Worm (Caenorhabditis elegans): Measurements from ENCODE around the gene eak-3.

The eak-3 gene

DNA sequence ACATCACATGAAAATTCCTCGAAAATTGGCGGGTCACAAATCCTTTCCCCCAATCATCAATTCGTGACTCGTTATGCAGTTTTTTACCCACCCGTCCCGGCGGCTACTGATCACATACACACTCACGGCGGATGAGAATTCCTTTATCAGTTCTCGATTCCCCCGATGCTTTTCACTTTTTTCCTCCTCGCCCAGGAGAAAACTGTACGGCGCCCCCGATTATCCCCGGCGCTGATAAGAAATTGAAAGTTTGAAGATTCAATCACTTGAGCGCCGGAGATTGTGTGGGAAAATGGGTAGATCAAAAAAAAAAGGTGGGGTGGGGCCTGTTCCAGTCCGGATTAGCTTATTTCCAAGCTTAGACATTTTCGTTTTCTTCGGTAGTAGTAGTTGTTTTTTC lies 28.5 kb downstream of the eak-3 start:
- no peak for TF ChIP-seq sem-2 (GFP tag; optimal IDR thresholded peaks at IDR 0.05)
- TF ChIP-seq blmp-1 (tag; optimal IDR thresholded peaks at IDR 0.05): peak; percentile 56

DNA sequence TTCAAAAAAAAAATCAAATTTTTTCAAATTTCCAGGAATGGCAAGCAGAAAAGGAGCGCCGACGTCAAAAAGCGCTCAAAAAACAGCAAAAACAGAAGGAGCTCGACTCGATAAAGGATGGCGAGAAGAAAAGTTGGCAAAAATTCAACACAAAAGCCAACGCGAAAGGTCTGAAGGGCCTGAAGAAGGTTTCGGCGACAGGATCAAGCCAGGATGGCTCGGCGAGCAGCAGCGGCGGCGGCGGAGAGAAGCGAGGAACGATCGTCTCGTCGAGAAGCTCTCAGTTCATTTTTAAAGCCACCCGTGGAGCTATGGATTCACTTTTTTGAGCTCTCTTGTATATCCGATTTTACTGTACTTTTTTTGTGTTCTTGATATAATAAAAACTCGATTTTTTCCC lies 31.5 kb downstream of the eak-3 start:
- TF ChIP-seq mls-2 (tag; optimal IDR thresholded peaks at IDR 0.05) (no peak), lin-13 (tag; optimal IDR thresholded peaks at IDR 0.05) (no peak), sem-2 (GFP tag; optimal IDR thresholded peaks at IDR 0.05) (no peak), ceh-39 (tag; optimal IDR thresholded peaks at IDR 0.05) (no peak), ceh-83 (GFP tag; optimal IDR thresholded peaks at IDR 0.05) (no peak), nhr-237 (tag; optimal IDR thresholded peaks at IDR 0.05) (no peak), ztf-11 (tag; optimal IDR thresholded peaks at IDR 0.05) (no peak), sptf-1 (tag; optimal IDR thresholded peaks at IDR 0.05) (no peak), ham-2 (GFP tag; optimal IDR thresholded peaks at IDR 0.05) (no peak), mab-5 (tag; optimal IDR thresholded peaks at IDR 0.05) (no peak), unc-39 (tag; optimal IDR thresholded peaks at IDR 0.05) (no peak), flh-1 (GFP tag; optimal IDR thresholded peaks at IDR 0.05) (no peak)

ce11 chrIII:1142798-1143197 lies 33.6 kb downstream of the eak-3 start, which contains the start of gene smr-1:
smr-1 (plus strand) TSS chrIII:1143172.
- TF ChIP-seq lsy-2 (tag; optimal IDR thresholded peaks at IDR 0.05) (peak; percentile 64), ceh-43 (GFP tag; optimal IDR thresholded peaks at IDR 0.05) (no peak), ceh-39 (tag; optimal IDR thresholded peaks at IDR 0.05) (peak; percentile 54), unc-62 (GFP tag; optimal IDR thresholded peaks at IDR 0.05) (no peak), nhr-28 (tag; optimal IDR thresholded peaks at IDR 0.05) (no peak), ztf-11 (tag; optimal IDR thresholded peaks at IDR 0.05) (peak; percentile 33), unc-39 (tag; optimal IDR thresholded peaks at IDR 0.05) (no peak), bed-3 (GFP tag; optimal IDR thresholded peaks at IDR 0.05) (peak; percentile 41), cnd-1 (tag; optimal IDR thresholded peaks at IDR 0.05) (peak; percentile 32), nhr-12 (tag; optimal IDR thresholded peaks at IDR 0.05) (no peak), ham-2 (GFP tag; optimal IDR thresholded peaks at IDR 0.05) (no peak), zip-8 (tag; optimal IDR thresholded peaks at IDR 0.05) (no peak), unc-120 (tag; optimal IDR thresholded peaks at IDR 0.05; ENCODE audit: poor library complexity, severe bottlenecking) (no peak), elt-1 (tag; optimal IDR thresholded peaks at IDR 0.05; ENCODE audit: borderline replicate concordance, insufficient read depth) (no peak), nhr-76 (tag; optimal IDR thresholded peaks at IDR 0.05) (no peak), drap-1 (GFP tag; optimal IDR thresholded peaks at IDR 0.05) (no peak), sptf-1 (tag; optimal IDR thresholded peaks at IDR 0.05) (peak; percentile 85), lin-13 (tag; optimal IDR thresholded peaks at IDR 0.05) (peak; percentile 92), ces-1 (GFP tag; optimal IDR thresholded peaks at IDR 0.05) (peak; percentile 20), snpc-4 (tag; optimal IDR thresholded peaks at IDR 0.05) (no peak), nhr-237 (tag; optimal IDR thresholded peaks at IDR 0.05) (peak; percentile 28), tbx-8 (GFP tag; optimal IDR thresholded peaks at IDR 0.05) (peak; percentile 16), mep-1 (tag; optimal IDR thresholded peaks at IDR 0.05) (peak; percentile 88), mls-2 (tag; optimal IDR thresholded peaks at IDR 0.05) (peak; percentile 33), ceh-83 (GFP tag; optimal IDR thresholded peaks at IDR 0.05) (no peak), nhr-2 (tag; optimal IDR thresholded peaks at IDR 0.05) (peak; percentile 15), mab-5 (tag; optimal IDR thresholded peaks at IDR 0.05) (no peak), pha-4 (tag; optimal IDR thresholded peaks at IDR 0.05) (peak; percentile 47), elt-3 (tag; optimal IDR thresholded peaks at IDR 0.05) (no peak), M03D4.4 (tag; optimal IDR thresholded peaks at IDR 0.05) (peak; percentile 64)

DNA sequence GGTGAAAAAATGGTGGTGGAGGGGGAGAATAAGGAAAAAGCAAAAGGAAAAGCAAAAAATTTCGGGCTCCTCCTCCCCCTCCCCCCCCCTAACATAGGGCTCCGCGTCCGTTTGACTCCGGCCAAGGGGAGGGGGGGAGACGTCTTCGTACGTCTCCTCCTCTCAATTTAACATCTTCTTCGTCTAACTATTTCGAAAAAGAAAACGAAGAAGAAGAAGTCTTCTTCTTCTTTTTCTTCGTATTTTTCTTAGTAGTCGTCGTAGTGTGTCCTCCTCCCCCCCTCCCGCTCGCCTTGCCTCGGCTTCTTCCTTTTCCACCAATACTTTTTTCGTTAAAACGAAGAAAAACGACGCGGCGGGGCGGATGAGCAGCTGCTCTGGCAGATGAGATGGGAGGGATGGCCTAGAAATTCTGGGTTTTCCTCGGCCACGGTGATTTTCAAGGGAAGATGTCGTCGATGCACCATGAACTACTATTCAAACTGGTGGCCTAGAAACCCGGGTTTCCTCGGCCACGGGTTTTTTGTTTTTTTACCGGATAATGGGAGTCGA lies 39.5 kb downstream of the eak-3 start:
- no peak for TF ChIP-seq flh-1 (GFP tag; optimal IDR thresholded peaks at IDR 0.05)
- no peak for TF ChIP-seq lin-13 (tag; optimal IDR thresholded peaks at IDR 0.05)
- no peak for TF ChIP-seq sptf-1 (tag; optimal IDR thresholded peaks at IDR 0.05)
- no peak for TF ChIP-seq nhr-237 (tag; optimal IDR thresholded peaks at IDR 0.05)
- no peak for TF ChIP-seq elt-3 (tag; optimal IDR thresholded peaks at IDR 0.05)
- no peak for TF ChIP-seq snpc-4 (tag; optimal IDR thresholded peaks at IDR 0.05)
- no peak for TF ChIP-seq drap-1 (GFP tag; optimal IDR thresholded peaks at IDR 0.05)
- TF ChIP-seq ces-1 (GFP tag; optimal IDR thresholded peaks at IDR 0.05): peak; percentile 49
- peak; percentile 7 for TF ChIP-seq mep-1 (tag; optimal IDR thresholded peaks at IDR 0.05)
- no peak for TF ChIP-seq nhr-2 (tag; optimal IDR thresholded peaks at IDR 0.05)
- TF ChIP-seq blmp-1 (tag; optimal IDR thresholded peaks at IDR 0.05): no peak
- no peak for TF ChIP-seq hlh-1 (tag; optimal IDR thresholded peaks at IDR 0.05)
- no peak for TF ChIP-seq ceh-83 (GFP tag; optimal IDR thresholded peaks at IDR 0.05)
- no peak for TF ChIP-seq lin-32 (GFP tag; optimal IDR thresholded peaks at IDR 0.05)
